Fruit fly (Drosophila melanogaster) whole organism, embryonic: ENCODE results near the gene CG17169.

Source experiments
- CG10321 ChIP-seq: fragments of 200-800 bp; sonication (Bioruptor generic); IDR thresholded peaks from 2 replicates; pipeline ENCODE4 v1.3.6; 2022; ENCODE audit warnings: missing biosample characterization, missing genetic modification characterization
- CG10543 ChIP-seq: fragments of 200-800 bp; sonication (Bioruptor generic); optimal IDR thresholded peaks from 3 replicates; lab custom pipeline; 2017; ENCODE audit warnings: missing biosample characterization, mild to moderate bottlenecking, missing genetic modification characterization, moderate library complexity
- CG11504 ChIP-seq: fragments of 200-800 bp; sonication (Bioruptor generic); optimal IDR thresholded peaks from 3 replicates; lab custom pipeline; 2019; ENCODE audit warnings: missing biosample characterization, mild to moderate bottlenecking, missing genetic modification characterization, moderate library complexity
- CG12391 ChIP-seq: fragments of 200-800 bp; sonication (Bioruptor generic); optimal IDR thresholded peaks from 3 replicates; lab custom pipeline; 2018; ENCODE audit warnings: missing biosample characterization, mild to moderate bottlenecking, missing genetic modification characterization, moderate library complexity
- CG12942 ChIP-seq: fragments of 200-800 bp; sonication (Bioruptor generic); optimal IDR thresholded peaks from 3 replicates; lab custom pipeline; 2016; ENCODE audit warnings: missing biosample characterization, missing genetic modification characterization
- CG14014 ChIP-seq: fragments of 200-800 bp; sonication (Bioruptor generic); IDR thresholded peaks from 2 replicates; pipeline ENCODE4 v1.3.6; 2022; ENCODE audit warnings: missing biosample characterization, missing genetic modification characterization
- CG14050 ChIP-seq: fragments of 200-800 bp; sonication (Bioruptor generic); IDR thresholded peaks from 3 replicates; pipeline ENCODE4 v1.3.6; 2022; ENCODE audit warnings: missing biosample characterization, missing genetic modification characterization
- CG1602 ChIP-seq: fragments of 200-800 bp; sonication (Bioruptor generic); optimal IDR thresholded peaks from 3 replicates; lab custom pipeline; 2016; ENCODE audit warnings: missing biosample characterization, missing genetic modification characterization
- CG17385 ChIP-seq: fragments of 200-800 bp; sonication (Bioruptor generic); optimal IDR thresholded peaks from 3 replicates; lab custom pipeline; 2018; ENCODE audit warnings: missing biosample characterization, mild to moderate bottlenecking, missing genetic modification characterization
- CG17612 ChIP-seq: fragments of 200-800 bp; sonication (Bioruptor generic); IDR thresholded peaks from 2 replicates; pipeline ENCODE4 v1.3.6; 2022; ENCODE audit warnings: missing biosample characterization, missing genetic modification characterization
- CG1832 ChIP-seq: fragments of 200-800 bp; sonication (Bioruptor generic); optimal IDR thresholded peaks from 2 replicates; lab custom pipeline; 2017; ENCODE audit warnings: missing biosample characterization, mild to moderate bottlenecking, missing genetic modification characterization, inconsistent platforms
- CG18476 ChIP-seq: fragments of 200-800 bp; sonication (Bioruptor generic); optimal IDR thresholded peaks from 2 replicates; lab custom pipeline; 2016; ENCODE audit warnings: missing biosample characterization, mild to moderate bottlenecking, missing genetic modification characterization
- CG2202 ChIP-seq: fragments of 200-800 bp; sonication (Bioruptor generic); optimal IDR thresholded peaks from 2 replicates; lab custom pipeline; 2018; ENCODE audit warnings: missing biosample characterization, mild to moderate bottlenecking, missing genetic modification characterization
- CG30020 ChIP-seq: fragments of 200-800 bp; optimal IDR thresholded peaks from 2 replicates; lab custom pipeline; 2019; ENCODE audit warnings: missing biosample characterization, mild to moderate bottlenecking, missing genetic modification characterization, moderate library complexity
- CG32532 ChIP-seq: fragments of 200-800 bp; sonication (Bioruptor generic); IDR thresholded peaks from 2 replicates; pipeline ENCODE4 v1.3.6; 2022; ENCODE audit warnings: missing biosample characterization, missing genetic modification characterization
- CG32767 ChIP-seq: fragments of 200-800 bp; sonication (Bioruptor generic); IDR thresholded peaks from 2 replicates; pipeline ENCODE4 v1.3.6; 2022; ENCODE audit warnings: missing biosample characterization, missing genetic modification characterization
- CG34224 ChIP-seq: fragments of 200-800 bp; sonication (Bioruptor generic); IDR thresholded peaks from 3 replicates; pipeline ENCODE4 v1.3.6; 2022; ENCODE audit warnings: missing biosample characterization, missing genetic modification characterization; ENCODE audit not compliant: partially characterized antibody
- CG6175 ChIP-seq: fragments of 200-800 bp; sonication (Bioruptor generic); IDR thresholded peaks from 3 replicates; pipeline ENCODE4 v1.3.6; 2022; ENCODE audit warnings: missing biosample characterization, missing genetic modification characterization
- CG6272 ChIP-seq: fragments of 200-800 bp; sonication (Bioruptor generic); IDR thresholded peaks from 2 replicates; pipeline ENCODE4 v1.3.6; 2022; ENCODE audit warnings: missing biosample characterization, missing genetic modification characterization
- CG7271 ChIP-seq: fragments of 200-800 bp; sonication (Bioruptor generic); optimal IDR thresholded peaks from 2 replicates; lab custom pipeline; 2018; ENCODE audit warnings: missing biosample characterization, mild to moderate bottlenecking, missing genetic modification characterization, moderate library complexity
- CG7357 ChIP-seq: fragments of 200-800 bp; sonication (Bioruptor generic); IDR thresholded peaks from 3 replicates; pipeline ENCODE4 v1.3.6; 2022; ENCODE audit warnings: missing biosample characterization, missing genetic modification characterization
- CkIIα-i1 ChIP-seq: fragments of 200-800 bp; sonication (Bioruptor generic); IDR thresholded peaks from 2 replicates; pipeline ENCODE4 v1.3.6; 2022; ENCODE audit warnings: missing biosample characterization, missing genetic modification characterization
- D ChIP-seq, 2 experiments: fragments of 200-800 bp in 1 of 2; fragments of >200 bp in 1 of 2; sonication (Bioruptor generic) in 1 of 2; optimal IDR thresholded peaks; 2 replicates in 1 of 2; 3 replicates in 1 of 2; lab custom pipeline; 2017; ENCODE audit warnings: mild to moderate bottlenecking in 1 of 2, missing biosample characterization in 1 of 2, missing genetic modification characterization in 1 of 2, missing genetic modification reagents in 1 of 2
- E2f2 ChIP-seq: fragments of 200-800 bp; sonication (Bioruptor generic); IDR thresholded peaks from 2 replicates; pipeline ENCODE4 v1.3.6; 2022; ENCODE audit warnings: missing biosample characterization, missing genetic modification characterization
- Ets65A ChIP-seq: fragments of 200-800 bp; sonication (Bioruptor generic); peaks from one replicate; lab custom pipeline; 2016; ENCODE audit warnings: missing biosample characterization, missing genetic modification characterization
- H2.0 ChIP-seq: fragments of 200-800 bp; sonication (Bioruptor generic); IDR thresholded peaks from 2 replicates; pipeline ENCODE4 v1.3.6; 2022; ENCODE audit warnings: missing biosample characterization, missing genetic modification characterization
- Kr ChIP-seq: fragments of 200-800 bp; sonication (Bioruptor generic); optimal IDR thresholded peaks from 2 replicates; lab custom pipeline; 2017; ENCODE audit warnings: missing biosample characterization, mild to moderate bottlenecking, missing genetic modification characterization
- Lpt ChIP-seq: fragments of >200 bp; optimal IDR thresholded peaks from 2 replicates; lab custom pipeline; 2018; ENCODE audit warnings: missing biosample characterization, missing genetic modification characterization
- Mes4 ChIP-seq: fragments of 200-800 bp; sonication (Bioruptor generic); optimal IDR thresholded peaks from 2 replicates; lab custom pipeline; 2016; ENCODE audit warnings: missing biosample characterization, missing genetic modification characterization
- Neu2 ChIP-seq: fragments of 200-800 bp; sonication (Bioruptor generic); optimal IDR thresholded peaks from 3 replicates; lab custom pipeline; 2016; ENCODE audit warnings: missing biosample characterization, missing genetic modification characterization, borderline replicate concordance
- Rx ChIP-seq: fragments of 200-800 bp; sonication (Bioruptor generic); IDR thresholded peaks from 2 replicates; pipeline ENCODE4 v1.3.6; 2022; ENCODE audit warnings: missing biosample characterization, missing genetic modification characterization
- Six4 ChIP-seq: fragments of 200-800 bp; sonication (Bioruptor generic); optimal IDR thresholded peaks from 2 replicates; lab custom pipeline; 2016; ENCODE audit warnings: missing biosample characterization, missing genetic modification characterization
- abd-A ChIP-seq: fragments of 200-800 bp; sonication (Bioruptor generic); optimal IDR thresholded peaks from 3 replicates; lab custom pipeline; 2019; ENCODE audit warnings: missing biosample characterization, mild to moderate bottlenecking, missing genetic modification characterization, moderate library complexity
- al ChIP-seq: fragments of 200-800 bp; sonication (Bioruptor generic); IDR thresholded peaks from 2 replicates; pipeline ENCODE4 v1.3.6; 2022; ENCODE audit warnings: missing biosample characterization, missing genetic modification characterization
- ap ChIP-seq: fragments of 200-800 bp; sonication (Bioruptor generic); IDR thresholded peaks from 2 replicates; pipeline ENCODE4 v1.3.6; 2022; ENCODE audit warnings: missing biosample characterization, missing genetic modification characterization
- bab2 ChIP-seq: fragments of 200-800 bp; sonication (Bioruptor generic); optimal IDR thresholded peaks from 2 replicates; lab custom pipeline; 2016; ENCODE audit warnings: missing biosample characterization, missing genetic modification characterization
- croc ChIP-seq: fragments of 200-800 bp; sonication (Bioruptor generic); conservative IDR thresholded peaks from 3 replicates; pipeline ENCODE4 v1.3.6; 2022; ENCODE audit warnings: missing biosample characterization, missing genetic modification characterization
- cwo ChIP-seq: fragments of 200-800 bp; sonication (Bioruptor generic); optimal IDR thresholded peaks from 3 replicates; lab custom pipeline; 2017; ENCODE audit warnings: missing biosample characterization, missing genetic modification characterization, mild to moderate bottlenecking, moderate library complexity, missing genetic modification reagents
- fru ChIP-seq: fragments of >200 bp; optimal IDR thresholded peaks from 2 replicates; lab custom pipeline; 2017
- ftz-f1 ChIP-seq: fragments of 200-800 bp; sonication (Bioruptor generic); optimal IDR thresholded peaks from 2 replicates; lab custom pipeline; 2016; ENCODE audit warnings: missing biosample characterization, missing genetic modification characterization
- gt ChIP-seq: fragments of 200-800 bp; sonication (Bioruptor generic); IDR thresholded peaks from 2 replicates; pipeline ENCODE4 v1.3.6; 2022; ENCODE audit warnings: missing biosample characterization, missing genetic modification characterization
- jing ChIP-seq: fragments of 200-800 bp; sonication (Bioruptor generic); optimal IDR thresholded peaks from 2 replicates; lab custom pipeline; 2018; ENCODE audit warnings: missing biosample characterization, mild to moderate bottlenecking, missing genetic modification characterization
- lmd ChIP-seq: fragments of 200-800 bp; sonication (Bioruptor generic); IDR thresholded peaks from 2 replicates; pipeline ENCODE4 v1.3.6; 2022; ENCODE audit warnings: missing biosample characterization, missing genetic modification characterization
- mam ChIP-seq: fragments of 200-800 bp; sonication (Bioruptor generic); optimal IDR thresholded peaks from 3 replicates; lab custom pipeline; 2016; ENCODE audit warnings: missing biosample characterization, missing genetic modification characterization
- mirr ChIP-seq: fragments of 200-800 bp; sonication (Bioruptor generic); optimal IDR thresholded peaks from 3 replicates; lab custom pipeline; 2018; ENCODE audit warnings: missing biosample characterization, mild to moderate bottlenecking, missing genetic modification characterization
- nom ChIP-seq: fragments of 200-800 bp; sonication (Bioruptor generic); optimal IDR thresholded peaks from 2 replicates; lab custom pipeline; 2017; ENCODE audit warnings: missing biosample characterization, missing genetic modification characterization, mild to moderate bottlenecking, moderate library complexity, missing genetic modification reagents
- onecut ChIP-seq: fragments of 200-800 bp; sonication (Bioruptor generic); IDR thresholded peaks from 2 replicates; pipeline ENCODE4 v1.3.6; 2022; ENCODE audit warnings: missing biosample characterization, missing genetic modification characterization
- ranshi ChIP-seq: fragments of 200-800 bp; sonication (Bioruptor generic); IDR thresholded peaks from 2 replicates; pipeline ENCODE4 v1.3.6; 2022; ENCODE audit warnings: missing biosample characterization, missing genetic modification characterization
- seq ChIP-seq: fragments of 200-800 bp; sonication (Bioruptor generic); IDR thresholded peaks from 2 replicates; pipeline ENCODE4 v1.3.6; 2022; ENCODE audit warnings: missing biosample characterization, missing genetic modification characterization
- slou ChIP-seq: fragments of 200-800 bp; sonication (Bioruptor generic); optimal IDR thresholded peaks from 3 replicates; lab custom pipeline; 2016; ENCODE audit warnings: missing biosample characterization, missing genetic modification characterization
- slp2 ChIP-seq: fragments of 200-800 bp; sonication (Bioruptor generic); optimal IDR thresholded peaks from 2 replicates; lab custom pipeline; 2016; ENCODE audit warnings: missing biosample characterization, missing genetic modification characterization
- sqz ChIP-seq: fragments of 200-800 bp; sonication (Bioruptor generic); optimal IDR thresholded peaks from 3 replicates; lab custom pipeline; 2018; ENCODE audit warnings: missing biosample characterization, mild to moderate bottlenecking, missing genetic modification characterization
- stc ChIP-seq: fragments of 200-800 bp; sonication (Bioruptor generic); IDR thresholded peaks from 2 replicates; pipeline ENCODE4 v1.3.6; 2022; ENCODE audit warnings: missing biosample characterization, missing genetic modification characterization

CG17169 gene

DNA sequence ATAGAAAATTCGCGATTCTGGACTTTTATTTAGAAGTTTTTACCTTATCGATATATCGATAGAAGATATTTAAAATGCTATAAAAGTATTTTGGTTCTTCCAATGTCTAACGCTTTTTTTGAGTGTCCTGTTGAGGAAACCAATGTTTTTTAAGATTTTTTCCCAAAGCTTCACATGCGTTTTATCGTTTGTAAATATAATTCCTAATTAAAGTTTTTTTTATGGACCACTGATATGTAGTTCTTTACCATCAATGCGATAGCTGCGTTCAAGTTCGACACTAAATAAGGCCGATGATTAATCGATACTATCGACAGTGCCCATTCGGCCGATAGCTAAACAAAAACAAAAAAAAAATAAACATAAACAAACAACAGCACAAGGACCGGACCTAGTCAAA, 21.2 kb downstream of the CG17169 start, which contains the start of gene ATbp (continued):
- no peak for TF ChIP-seq al (GFP tag; lab: Robert Waterston, UW)
- TF ChIP-seq bab2 = no peak
- no peak for TF ChIP-seq jing (GFP tag; lab: Kevin White, UChicago)
- no peak for TF ChIP-seq Lpt (GFP tag; lab: Kevin White, UChicago)
- TF ChIP-seq CG1832 (GFP tag; lab: Kevin White, UChicago) = no peak
- TF ChIP-seq Rx (GFP tag; lab: Robert Waterston, UW) = no peak
- 0 out of 2 replicates have a peak, but pooled peaks have one; percentile 22 for TF ChIP-seq E2f2 (GFP tag; lab: Robert Waterston, UW)
- no peak for TF ChIP-seq croc (GFP tag; lab: Robert Waterston, UW)
- no peak for TF ChIP-seq CG10543 (GFP tag; lab: Kevin White, UChicago)
- TF ChIP-seq slou = no peak
- TF ChIP-seq Neu2 (GFP tag; lab: Kevin White, UChicago) = no peak
- TF ChIP-seq nom (GFP tag; lab: Kevin White, UChicago) = no peak
- TF ChIP-seq stc (GFP tag; lab: Robert Waterston, UW) = no peak
- TF ChIP-seq lmd (GFP tag; lab: Robert Waterston, UW) = no peak
- no peak for TF ChIP-seq CG14014
- no peak for TF ChIP-seq CG18476
- TF ChIP-seq Six4 = no peak
- TF ChIP-seq Ets65A (GFP tag; lab: Kevin White, UChicago) = peak; percentile 79
- TF ChIP-seq D (optimal IDR thresholded peaks at IDR 0.05; lab: Kevin White, UChicago) = no peak
- TF ChIP-seq D (GFP tag; optimal IDR thresholded peaks at IDR 0.05; lab: Kevin White, UChicago) = no peak
- no peak for TF ChIP-seq ranshi (GFP tag; lab: Robert Waterston, UW)
- TF ChIP-seq Kr (GFP tag; lab: Kevin White, UChicago) = no peak
- TF ChIP-seq CG32532 (GFP tag; lab: Robert Waterston, UW) = peak; percentile 19; the same call in 1 of the 2 replicates
- TF ChIP-seq cwo (GFP tag; lab: Kevin White, UChicago) = no peak
- no peak for TF ChIP-seq CG32767
- no peak for TF ChIP-seq CG6175 (GFP tag; lab: Robert Waterston, UW)
- no peak for TF ChIP-seq mam
- no peak for TF ChIP-seq CG11504 (tag; lab: Kevin White, UChicago)
- TF ChIP-seq CG30020 (tag; lab: Kevin White, UChicago) = peak; percentile 80
- no peak for TF ChIP-seq H2.0 (GFP tag; lab: Robert Waterston, UW)
- TF ChIP-seq gt (GFP tag; lab: Robert Waterston, UW) = no peak
- TF ChIP-seq CG14050 (GFP tag; lab: Robert Waterston, UW) = no peak
- TF ChIP-seq seq (GFP tag; lab: Robert Waterston, UW) = no peak
- no peak for TF ChIP-seq fru
- TF ChIP-seq mirr (GFP tag; lab: Kevin White, UChicago) = no peak
- no peak for TF ChIP-seq CG17385
- no peak for TF ChIP-seq ap (GFP tag; lab: Robert Waterston, UW)
- no peak for TF ChIP-seq CG1602 (GFP tag; lab: Kevin White, UChicago)
- TF ChIP-seq CG12942 = no peak
- no peak for TF ChIP-seq CG10321 (GFP tag; lab: Robert Waterston, UW)
- no peak for TF ChIP-seq Mes4 (GFP tag; lab: Kevin White, UChicago)
- TF ChIP-seq CG34224 (GFP tag; lab: Robert Waterston, UW) = no peak; the same call in none of the 3 replicates
- TF ChIP-seq ftz-f1 (GFP tag; lab: Kevin White, UChicago) = no peak
- no peak for TF ChIP-seq CG12391
- TF ChIP-seq abd-A = no peak
- no peak for TF ChIP-seq CG7271
- no peak for TF ChIP-seq CG17612
- TF ChIP-seq CG6272 (GFP tag; lab: Robert Waterston, UW) = peak; percentile 39; the same call in 1 of the 2 replicates
- TF ChIP-seq onecut (GFP tag; lab: Robert Waterston, UW) = no peak
- TF ChIP-seq CG2202 (tag; lab: Kevin White, UChicago) = no peak
- no peak for TF ChIP-seq CkIIα-i1 (GFP tag; lab: Robert Waterston, UW)
- TF ChIP-seq slp2 = no peak
- TF ChIP-seq CG7357 = no peak
- TF ChIP-seq sqz (GFP tag; lab: Kevin White, UChicago) = peak; percentile 63
